Worm (Caenorhabditis elegans) whole organism, L4/young adult: ENCODE data around the gene sdz-26.

ENCODE experiments used
- W03F9.2 ChIP-seq: fragments of 150-350 bp; optimal IDR thresholded peaks from 2 replicates; lab custom pipeline; 2014; ENCODE audit warnings: missing biosample characterization, missing genetic modification characterization
- dao-5 ChIP-seq: sonication (generic microtip); optimal IDR thresholded peaks from 2 replicates; lab custom pipeline; 2016; ENCODE audit warnings: missing genotype, missing genetic modification characterization, moderate library complexity, missing compliant biosample characterization
- him-1 ChIP-seq: sonication (generic microtip); optimal IDR thresholded peaks from 2 replicates; lab custom pipeline; 2016; ENCODE audit warnings: missing genotype, missing genetic modification reagents, missing genetic modification characterization, missing compliant biosample characterization

sdz-26 gene

DNA sequence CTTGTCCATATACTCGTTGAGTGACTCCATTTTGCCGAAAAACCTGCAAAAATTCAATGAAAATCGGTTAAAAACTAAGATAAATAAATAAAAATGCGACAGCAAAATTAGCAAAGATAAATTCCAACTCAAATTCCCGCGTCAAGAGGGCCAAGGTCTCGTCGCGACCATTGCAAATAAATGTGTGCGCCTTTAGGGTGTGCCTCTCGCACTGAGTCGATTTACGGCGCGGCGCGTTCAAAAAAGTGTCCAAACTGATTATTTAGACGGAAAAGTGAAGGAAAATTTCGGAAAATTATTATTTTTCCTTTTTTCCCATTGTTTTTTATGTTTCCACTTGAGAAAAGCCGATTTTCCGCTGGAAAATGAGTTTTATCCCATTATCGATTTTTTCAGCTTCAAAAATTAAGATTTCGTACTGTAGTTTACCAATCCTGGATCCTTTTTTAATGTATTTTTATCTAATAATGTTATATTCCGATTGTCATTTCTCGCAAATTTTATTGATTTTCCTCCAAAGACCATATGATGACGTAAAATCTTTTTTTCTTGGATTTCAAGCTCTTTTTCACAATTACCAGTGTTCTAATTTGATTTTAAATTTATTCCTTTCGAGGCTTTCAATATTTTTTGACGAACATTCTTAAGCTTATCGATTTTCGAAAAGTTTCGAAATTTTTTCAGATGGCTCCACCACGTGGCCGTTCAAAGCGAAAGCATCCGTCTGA is 8.7 kb downstream of the sdz-26 start, which contains the start of the genes kbp-3 and nurf-1:
Gene kbp-3 (minus strand): TSS at position 43 of the 728 bp plus-strand sequence.
Gene nurf-1 (plus strand): TSS at position 678 of the 728 bp plus-strand sequence.
- TF ChIP-seq W03F9.2 (tag; lab: Kevin White, UChicago) (peak; percentile 68), dao-5 (tag; lab: Kevin White, UChicago) (no peak), him-1 (tag; lab: Kevin White, UChicago) (no peak)

DNA sequence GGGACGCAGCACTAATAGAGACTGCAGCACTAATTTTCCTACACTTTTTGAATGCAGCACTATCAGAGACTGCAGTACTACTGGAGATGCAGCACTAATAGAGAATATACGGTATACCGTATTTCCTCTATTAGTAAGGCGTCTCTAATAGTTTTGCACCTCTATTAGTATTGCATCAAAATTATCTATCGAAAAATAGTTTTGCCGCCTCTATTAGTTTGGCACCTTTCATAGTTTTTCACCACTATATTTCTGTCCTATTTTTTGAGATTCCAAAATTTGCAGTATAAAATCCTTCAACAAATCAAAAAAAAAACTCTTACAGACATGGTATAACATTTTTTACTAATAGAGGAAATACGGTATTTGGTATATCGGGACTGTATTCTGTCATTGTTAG is 12.2 kb downstream of the sdz-26 start:
- no peak for TF ChIP-seq W03F9.2 (tag; lab: Kevin White, UChicago)
- TF ChIP-seq dao-5 (tag; lab: Kevin White, UChicago) = no peak
- TF ChIP-seq him-1 (tag; lab: Kevin White, UChicago) = no peak

DNA sequence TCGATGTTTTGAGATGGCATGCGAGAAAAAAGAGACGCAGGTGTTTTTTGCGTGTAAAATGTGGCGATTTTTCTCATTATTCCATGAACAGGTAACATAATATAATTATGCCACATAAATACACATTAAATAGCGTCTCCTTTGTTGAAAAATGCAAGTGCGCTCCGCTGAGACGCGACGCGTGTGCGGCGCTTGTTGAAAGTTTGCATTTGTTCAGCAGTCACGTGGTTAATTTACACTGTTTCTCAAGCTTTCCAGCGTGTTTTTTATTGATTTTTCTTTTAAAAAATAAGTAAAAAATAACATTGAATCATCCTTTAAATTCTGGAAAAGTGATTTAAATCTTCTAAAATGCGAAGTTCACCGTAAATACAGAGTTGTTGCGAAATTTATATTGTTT is 18.0 kb downstream of the sdz-26 start:
- TF ChIP-seq dao-5 (tag; lab: Kevin White, UChicago) (no peak), W03F9.2 (tag; lab: Kevin White, UChicago) (peak; percentile 88)

DNA sequence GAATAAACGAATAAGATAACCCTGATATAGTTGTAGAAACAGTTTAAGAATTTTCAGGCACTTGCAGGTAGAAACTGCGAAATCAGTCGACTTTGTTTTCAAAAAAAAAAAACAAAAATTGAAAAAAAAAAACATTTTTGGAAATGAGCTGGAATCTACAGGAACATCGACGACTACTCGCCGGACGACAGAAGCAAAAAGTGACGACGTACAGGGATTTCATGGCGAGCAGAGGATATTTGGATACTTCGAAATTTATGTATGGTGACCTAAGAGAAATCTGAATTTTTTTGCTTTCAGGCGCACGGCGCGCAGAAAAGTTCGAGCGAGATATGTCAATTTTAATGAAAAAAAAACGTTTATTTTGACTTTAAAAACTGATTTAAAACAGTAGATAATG is 19.5 kb downstream of the sdz-26 start:
- TF ChIP-seq W03F9.2 (tag; lab: Kevin White, UChicago) (no peak), him-1 (tag; lab: Kevin White, UChicago) (no peak), dao-5 (tag; lab: Kevin White, UChicago) (no peak)

DNA sequence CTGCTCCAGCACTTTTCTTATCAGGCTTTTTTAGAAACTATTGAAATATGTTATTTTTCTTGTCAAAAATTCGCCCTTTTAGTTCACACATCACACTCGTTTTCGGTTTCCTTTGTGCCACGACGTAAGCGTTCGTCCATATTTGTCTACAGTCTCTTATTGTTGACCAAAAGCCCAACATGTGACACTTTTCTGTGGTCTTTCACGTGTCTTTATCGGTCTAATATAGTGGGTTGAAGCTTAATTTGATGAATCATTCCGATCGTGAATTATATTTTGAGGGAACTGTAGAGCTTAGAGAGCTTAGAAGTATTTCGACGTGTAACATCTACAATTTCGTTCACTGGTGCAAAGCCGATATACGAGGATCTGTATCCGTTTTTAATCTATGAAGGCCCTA is 22.7 kb downstream of the sdz-26 start:
- TF ChIP-seq dao-5 (tag; lab: Kevin White, UChicago) (no peak), W03F9.2 (tag; lab: Kevin White, UChicago) (no peak), him-1 (tag; lab: Kevin White, UChicago) (no peak)

DNA sequence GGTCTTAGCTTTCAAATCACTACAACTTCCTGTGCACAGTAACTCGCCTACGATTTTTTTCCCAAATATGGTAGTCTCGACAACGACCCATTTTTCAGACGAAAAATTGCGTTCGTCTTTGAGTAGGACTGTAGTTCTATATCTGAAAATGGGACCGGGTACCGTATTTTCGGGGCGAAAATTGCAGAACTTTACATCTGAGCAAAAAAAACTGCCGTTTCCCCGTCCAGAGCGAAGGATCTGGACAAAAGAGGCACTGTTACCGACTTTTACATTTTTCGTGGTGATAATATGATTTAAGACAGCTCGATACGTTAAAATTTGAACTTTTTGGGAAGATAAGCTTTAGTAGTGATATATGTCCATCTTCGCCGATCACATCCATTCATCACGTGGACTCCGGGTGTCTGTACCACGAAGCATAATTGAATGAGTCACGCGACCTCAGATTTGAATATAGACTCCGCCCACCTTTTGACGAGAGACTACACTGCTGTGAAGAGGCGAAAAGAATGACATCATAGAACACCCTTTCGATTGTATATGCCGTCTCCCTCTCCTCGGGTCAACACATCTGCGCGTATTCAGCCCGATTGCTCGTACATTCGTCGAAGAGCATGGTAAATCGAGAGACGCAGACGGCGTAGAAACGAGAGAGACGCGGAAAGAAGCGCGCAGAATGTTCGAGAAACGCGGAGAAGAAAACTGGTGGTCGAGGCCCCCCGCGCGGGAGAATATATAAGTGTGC is 23.4 kb downstream of the sdz-26 start:
- TF ChIP-seq W03F9.2 (tag; lab: Kevin White, UChicago) = peak; percentile 34
- TF ChIP-seq him-1 (tag; lab: Kevin White, UChicago) = no peak
- no peak for TF ChIP-seq dao-5 (tag; lab: Kevin White, UChicago)

DNA sequence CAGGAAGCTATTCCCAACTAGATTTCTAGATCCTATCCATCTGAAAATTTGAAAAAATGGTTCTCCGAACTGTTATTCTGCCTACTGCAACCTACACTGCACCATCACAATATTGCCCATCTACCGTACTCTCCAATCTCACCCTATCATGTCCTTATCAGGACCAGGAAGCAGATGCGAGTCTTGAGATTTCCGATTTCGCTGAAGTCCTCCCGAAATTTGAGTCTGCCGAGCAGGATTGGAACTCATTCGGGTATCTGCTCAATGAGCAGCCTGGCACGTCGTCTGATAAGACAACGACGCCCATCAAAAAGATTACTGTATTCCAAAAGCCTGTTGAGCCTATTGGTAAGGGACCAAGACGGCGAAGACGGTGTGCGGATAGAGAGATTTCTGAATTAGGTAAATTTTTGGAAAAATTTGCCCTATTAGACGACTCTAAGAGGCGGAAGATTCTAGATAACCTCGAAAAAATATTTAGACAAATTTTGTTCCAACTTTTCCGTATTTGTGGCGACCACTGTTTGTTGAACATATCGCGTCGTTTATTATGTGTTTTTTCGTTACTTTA is 24.0 kb downstream of the sdz-26 start:
- no peak for TF ChIP-seq W03F9.2 (tag; lab: Kevin White, UChicago)
- no peak for TF ChIP-seq dao-5 (tag; lab: Kevin White, UChicago)
- TF ChIP-seq him-1 (tag; lab: Kevin White, UChicago) = no peak

DNA sequence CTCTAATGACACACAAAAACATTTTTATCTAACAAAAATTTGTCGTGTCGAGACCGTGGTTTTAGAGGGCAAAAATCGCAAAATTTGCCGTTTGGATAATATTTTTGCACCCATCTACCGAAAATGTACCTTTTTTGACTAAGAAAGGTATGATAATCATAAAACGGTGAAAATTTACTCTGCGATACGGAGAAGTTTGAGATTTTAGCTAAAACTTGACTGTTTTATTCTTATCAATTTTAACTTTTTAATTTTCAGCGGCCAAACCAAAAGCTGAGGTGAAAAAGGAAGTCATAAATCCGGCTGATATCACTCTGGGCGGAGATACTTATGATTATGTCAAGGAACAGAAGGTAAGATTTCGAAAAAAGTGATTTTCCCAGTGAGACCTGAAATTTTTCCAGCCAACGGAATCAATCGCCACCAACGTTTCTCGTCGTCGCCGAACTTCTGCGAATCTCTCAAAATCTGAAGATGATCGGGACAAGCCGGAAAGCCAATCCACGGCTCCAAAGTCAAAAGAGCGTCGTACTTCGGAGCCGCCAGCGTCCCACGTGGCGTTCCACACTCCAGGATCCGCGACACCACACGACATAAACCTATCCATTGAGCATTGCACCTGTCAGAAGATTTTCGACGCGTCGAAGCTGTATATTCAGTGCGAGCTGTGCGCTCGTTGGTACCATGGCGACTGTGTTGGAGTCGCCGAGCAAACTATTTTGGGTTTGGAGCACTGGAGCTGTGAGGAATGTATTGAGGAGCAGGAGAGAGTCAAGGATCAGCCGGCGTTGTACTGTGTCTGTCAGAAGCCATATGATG is 24.8 kb downstream of the sdz-26 start:
- TF ChIP-seq him-1 (tag; lab: Kevin White, UChicago) (no peak), W03F9.2 (tag; lab: Kevin White, UChicago) (no peak), dao-5 (tag; lab: Kevin White, UChicago) (no peak)

DNA sequence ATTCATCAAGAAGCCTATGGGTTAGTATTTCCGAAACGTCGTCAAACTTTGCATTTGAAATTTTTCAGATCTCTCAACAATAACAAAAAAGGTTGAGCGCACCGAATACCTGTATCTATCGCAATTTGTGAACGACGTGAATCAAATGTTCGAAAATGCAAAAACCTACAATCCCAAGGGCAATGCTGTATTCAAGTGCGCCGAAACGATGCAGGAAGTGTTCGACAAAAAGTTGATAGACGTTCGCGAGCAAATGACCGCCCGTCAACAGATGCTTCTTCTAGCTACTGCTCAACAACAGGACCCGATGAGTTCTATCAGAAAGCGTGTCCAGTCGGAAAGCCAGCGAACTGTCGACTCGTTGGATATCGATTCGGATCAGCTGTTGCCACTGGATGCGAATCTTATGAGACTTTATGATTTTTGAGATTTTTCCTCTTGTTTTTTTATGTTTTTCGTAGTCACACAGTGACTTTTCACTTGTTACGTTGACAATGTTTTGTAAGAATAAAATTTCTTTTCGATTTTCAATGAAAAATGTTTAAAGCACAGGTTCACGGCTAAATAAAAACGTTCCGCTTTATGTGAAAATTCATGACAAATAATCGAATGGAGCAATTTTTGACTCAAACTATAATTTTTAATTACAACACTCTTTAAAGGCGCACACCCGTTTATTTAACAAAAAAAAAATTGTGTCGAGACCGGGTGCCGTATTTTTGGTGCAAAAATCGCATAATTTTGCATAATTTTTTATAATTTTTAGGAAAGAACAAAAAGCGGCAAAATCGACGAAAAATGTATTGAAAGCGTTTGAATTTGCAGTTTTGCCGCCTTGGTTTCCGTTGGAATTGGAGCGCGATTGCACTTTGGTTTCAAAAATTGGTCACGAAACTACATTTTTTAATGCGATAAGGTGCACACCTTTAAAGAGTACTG is 26.1 kb downstream of the sdz-26 start:
- TF ChIP-seq W03F9.2 (tag; lab: Kevin White, UChicago) (peak; percentile 47), him-1 (tag; lab: Kevin White, UChicago) (no peak)

DNA sequence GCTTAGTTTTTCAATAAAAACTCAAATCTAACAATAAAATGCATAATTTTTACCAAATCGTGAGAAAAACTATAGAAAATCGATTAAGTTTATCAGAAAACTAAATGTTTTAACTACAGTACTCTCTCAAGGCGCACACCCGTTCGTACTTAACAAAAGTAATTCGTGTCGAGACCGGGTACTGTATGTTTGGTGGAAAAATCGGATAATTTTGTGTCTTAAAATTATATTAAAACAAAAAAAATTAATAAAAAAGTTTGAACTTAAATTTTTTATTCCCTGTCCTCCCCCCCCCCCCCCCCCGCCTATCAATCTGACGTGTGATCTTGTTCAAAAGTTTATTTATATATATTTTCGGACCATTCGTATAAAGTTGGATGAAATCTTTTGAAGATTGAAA is 26.8 kb downstream of the sdz-26 start, which contains the start of gene F26H11.4:
Gene F26H11.4 (plus strand): TSS at position 301 of the 400 bp plus-strand sequence.
- TF ChIP-seq him-1 (tag; lab: Kevin White, UChicago) (no peak), W03F9.2 (tag; lab: Kevin White, UChicago) (no peak), dao-5 (tag; lab: Kevin White, UChicago) (no peak)

DNA sequence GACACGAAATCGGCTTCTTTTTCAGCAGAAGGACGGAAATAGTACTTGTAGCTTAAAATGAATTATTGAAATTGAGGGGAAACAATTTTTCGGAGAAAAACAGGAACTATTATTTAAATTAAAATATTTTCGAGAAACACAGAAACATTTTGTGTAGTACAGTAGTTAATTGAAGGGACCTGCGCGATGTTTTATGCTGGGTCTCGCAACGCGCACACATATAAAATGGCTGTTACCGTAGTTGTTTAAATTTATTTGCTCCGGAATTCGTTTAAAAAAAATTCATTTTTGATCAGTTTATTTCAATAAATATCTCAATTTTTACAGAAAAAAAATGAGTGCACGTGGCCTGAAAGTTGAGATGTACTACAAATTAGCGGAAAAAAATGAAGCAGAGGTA is 29.2 kb downstream of the sdz-26 start, which contains the start of gene dsb-2:
Gene dsb-2 (plus strand): TSS at position 328 of the 400 bp plus-strand sequence.
- TF ChIP-seq him-1 (tag; lab: Kevin White, UChicago) (no peak), W03F9.2 (tag; lab: Kevin White, UChicago) (peak; percentile 11), dao-5 (tag; lab: Kevin White, UChicago) (no peak)
